Fruit fly (Drosophila melanogaster) whole organism, prepupa: Measurements from ENCODE around the gene CG9386.
A peak's percentile ranks its signal among the peaks of the same experiment; 100 is the strongest.

Source experiments
- Blimp-1 ChIP-seq: fragments of 200-800 bp; sonication (Bioruptor generic); optimal IDR thresholded peaks from 3 replicates; lab custom pipeline; 2017; ENCODE audit warnings: missing biosample characterization, missing genetic modification characterization, mild to moderate bottlenecking, moderate library complexity, missing genetic modification reagents
- CG10669 ChIP-seq: fragments of 200-800 bp; sonication (Bioruptor generic); optimal IDR thresholded peaks from 3 replicates; lab custom pipeline; 2018; ENCODE audit warnings: missing biosample characterization, mild to moderate bottlenecking, missing genetic modification characterization, moderate library complexity
- CG11902 ChIP-seq: fragments of 200-800 bp; sonication (Bioruptor generic); optimal IDR thresholded peaks from 3 replicates; lab custom pipeline; 2016; ENCODE audit warnings: missing biosample characterization, missing genetic modification characterization
- CG15336 ChIP-seq: fragments of 200-800 bp; sonication (Bioruptor generic); IDR thresholded peaks from 2 replicates; pipeline ENCODE4 v1.3.6; 2022; ENCODE audit warnings: missing biosample characterization, missing genetic modification characterization
- CG1621 ChIP-seq: fragments of 200-800 bp; sonication (Bioruptor generic); optimal IDR thresholded peaks from 3 replicates; lab custom pipeline; 2018; ENCODE audit warnings: missing biosample characterization, mild to moderate bottlenecking, missing genetic modification characterization
- CG16779 ChIP-seq: fragments of 200-800 bp; sonication (Bioruptor generic); optimal IDR thresholded peaks from 3 replicates; lab custom pipeline; 2017; ENCODE audit warnings: missing biosample characterization, mild to moderate bottlenecking, missing genetic modification characterization
- CG32006 ChIP-seq: fragments of 200-800 bp; sonication (Bioruptor generic); optimal IDR thresholded peaks from 3 replicates; lab custom pipeline; 2017; ENCODE audit warnings: missing biosample characterization, mild to moderate bottlenecking, missing genetic modification characterization
- CG34406 ChIP-seq: fragments of 200-800 bp; sonication (Bioruptor generic); optimal IDR thresholded peaks from 3 replicates; lab custom pipeline; 2016; ENCODE audit warnings: missing biosample characterization, missing genetic modification characterization
- CG3919 ChIP-seq: fragments of 200-800 bp; sonication (Bioruptor generic); optimal IDR thresholded peaks from 3 replicates; lab custom pipeline; 2016; ENCODE audit warnings: missing biosample characterization, missing genetic modification characterization
- CG4318 ChIP-seq: fragments of 200-800 bp; sonication (Bioruptor generic); optimal IDR thresholded peaks from 3 replicates; lab custom pipeline; 2017; ENCODE audit warnings: missing biosample characterization, mild to moderate bottlenecking, missing genetic modification characterization
- CG6276 ChIP-seq: fragments of 200-800 bp; sonication (Bioruptor generic); optimal IDR thresholded peaks from 2 replicates; lab custom pipeline; 2017; ENCODE audit warnings: missing biosample characterization, mild to moderate bottlenecking, missing genetic modification characterization
- CG6792 ChIP-seq: fragments of 200-800 bp; sonication (Bioruptor generic); optimal IDR thresholded peaks from 3 replicates; lab custom pipeline; 2016; ENCODE audit warnings: missing biosample characterization, missing genetic modification characterization
- CG6854 ChIP-seq: fragments of 200-800 bp; sonication (Bioruptor generic); optimal IDR thresholded peaks from 2 replicates; lab custom pipeline; 2017; ENCODE audit warnings: missing biosample characterization, mild to moderate bottlenecking, missing genetic modification characterization
- CG7368 ChIP-seq: fragments of 200-800 bp; sonication (Bioruptor generic); optimal IDR thresholded peaks from 3 replicates; lab custom pipeline; 2016; ENCODE audit warnings: missing biosample characterization, missing genetic modification characterization
- CG8632 ChIP-seq: fragments of 200-800 bp; sonication (Bioruptor generic); optimal IDR thresholded peaks from 3 replicates; lab custom pipeline; 2016; ENCODE audit warnings: missing biosample characterization, missing genetic modification characterization
- CG9139 ChIP-seq: fragments of 200-800 bp; sonication (Bioruptor generic); optimal IDR thresholded peaks from 3 replicates; lab custom pipeline; 2017; ENCODE audit warnings: missing biosample characterization, mild to moderate bottlenecking, missing genetic modification characterization
- Eip75B ChIP-seq: fragments of 200-800 bp; sonication (Bioruptor generic); optimal IDR thresholded peaks from 3 replicates; lab custom pipeline; 2016; ENCODE audit warnings: missing biosample characterization, missing genetic modification characterization
- Eip78C ChIP-seq: fragments of 200-800 bp; sonication (Bioruptor generic); peaks from one replicate; lab custom pipeline; 2016; ENCODE audit warnings: missing biosample characterization, missing genetic modification characterization
- Eip93F ChIP-seq: fragments of 200-800 bp; sonication (Bioruptor generic); optimal IDR thresholded peaks from 2 replicates; lab custom pipeline; 2016; ENCODE audit warnings: missing biosample characterization, mild to moderate bottlenecking, missing genetic modification characterization
- Ets21C ChIP-seq: fragments of 200-800 bp; sonication (Bioruptor generic); optimal IDR thresholded peaks from 3 replicates; lab custom pipeline; 2016; ENCODE audit warnings: missing biosample characterization, missing genetic modification characterization
- Gug ChIP-seq: fragments of 200-800 bp; sonication (Bioruptor generic); IDR thresholded peaks from 2 replicates; pipeline ENCODE4 v1.3.6; 2022; ENCODE audit warnings: missing biosample characterization, missing genetic modification characterization
- Hr38 ChIP-seq: sonication (Bioruptor generic); optimal IDR thresholded peaks from 2 replicates; lab custom pipeline; 2016; ENCODE audit warnings: missing biosample characterization, missing genetic modification characterization
- Hr4 ChIP-seq: fragments of 200-800 bp; sonication (Bioruptor generic); optimal IDR thresholded peaks from 3 replicates; lab custom pipeline; 2016; ENCODE audit warnings: missing biosample characterization, missing genetic modification characterization
- Lpt ChIP-seq: fragments of 200-800 bp; sonication (Bioruptor generic); optimal IDR thresholded peaks from 3 replicates; lab custom pipeline; 2016; ENCODE audit warnings: missing biosample characterization, missing genetic modification characterization
- Met ChIP-seq: fragments of 200-800 bp; sonication (Bioruptor generic); optimal IDR thresholded peaks from 3 replicates; lab custom pipeline; 2016; ENCODE audit warnings: missing biosample characterization, missing genetic modification characterization
- OdsH ChIP-seq: fragments of 200-800 bp; sonication (Bioruptor generic); optimal IDR thresholded peaks from 3 replicates; lab custom pipeline; 2016; ENCODE audit warnings: missing biosample characterization, missing genetic modification characterization
- Smox ChIP-seq: fragments of 200-800 bp; sonication (Bioruptor generic); optimal IDR thresholded peaks from 3 replicates; lab custom pipeline; 2016; ENCODE audit warnings: missing biosample characterization, missing genetic modification characterization
- Sox102F ChIP-seq: fragments of 200-800 bp; sonication (Bioruptor generic); optimal IDR thresholded peaks from 2 replicates; lab custom pipeline; 2016; ENCODE audit warnings: missing biosample characterization, mild to moderate bottlenecking, missing genetic modification characterization
- Sox14 ChIP-seq: fragments of 200-800 bp; sonication (Bioruptor generic); optimal IDR thresholded peaks from 3 replicates; lab custom pipeline; 2016; ENCODE audit warnings: missing biosample characterization, missing genetic modification characterization
- Sox15 ChIP-seq: fragments of 200-800 bp; sonication (Bioruptor generic); optimal IDR thresholded peaks from 3 replicates; lab custom pipeline; 2016; ENCODE audit warnings: missing biosample characterization, missing genetic modification characterization
- achi ChIP-seq: fragments of 200-800 bp; sonication (Bioruptor generic); optimal IDR thresholded peaks from 3 replicates; lab custom pipeline; 2016; ENCODE audit warnings: missing biosample characterization, missing genetic modification characterization
- acj6 ChIP-seq: fragments of 200-800 bp; sonication (Bioruptor generic); optimal IDR thresholded peaks from 3 replicates; lab custom pipeline; 2016; ENCODE audit warnings: missing biosample characterization, missing genetic modification characterization
- dac ChIP-seq: fragments of 200-800 bp; sonication (Bioruptor generic); optimal IDR thresholded peaks from 2 replicates; lab custom pipeline; 2017; ENCODE audit warnings: missing biosample characterization, mild to moderate bottlenecking, missing genetic modification characterization
- dsx ChIP-seq: fragments of 200-800 bp; optimal IDR thresholded peaks from 3 replicates; lab custom pipeline; 2019; ENCODE audit warnings: missing biosample characterization, mild to moderate bottlenecking, missing genetic modification characterization, moderate library complexity; ENCODE audit not compliant: poor library complexity, severe bottlenecking
- eg ChIP-seq: fragments of 200-800 bp; sonication (Bioruptor generic); IDR thresholded peaks from 3 replicates; pipeline ENCODE4 v1.3.6; 2022; ENCODE audit warnings: missing biosample characterization, missing genetic modification characterization
- esn ChIP-seq: fragments of 200-800 bp; sonication (Bioruptor generic); optimal IDR thresholded peaks from 2 replicates; lab custom pipeline; 2016; ENCODE audit warnings: missing biosample characterization, mild to moderate bottlenecking, missing genetic modification characterization, moderate library complexity
- fd59A ChIP-seq: fragments of 200-800 bp; sonication (Bioruptor generic); optimal IDR thresholded peaks from 2 replicates; lab custom pipeline; 2017; ENCODE audit warnings: missing biosample characterization, mild to moderate bottlenecking, missing genetic modification characterization, missing genetic modification reagents
- fkh ChIP-seq: fragments of 200-800 bp; sonication (Bioruptor generic); optimal IDR thresholded peaks from 3 replicates; lab custom pipeline; 2017; ENCODE audit warnings: missing biosample characterization, mild to moderate bottlenecking, missing genetic modification characterization, moderate library complexity
- lz ChIP-seq: fragments of 200-800 bp; sonication (Bioruptor generic); optimal IDR thresholded peaks from 3 replicates; lab custom pipeline; 2016; ENCODE audit warnings: missing biosample characterization, missing genetic modification characterization
- net ChIP-seq: fragments of 200-800 bp; sonication (Bioruptor generic); optimal IDR thresholded peaks from 3 replicates; lab custom pipeline; 2016; ENCODE audit warnings: missing biosample characterization, missing genetic modification characterization
- pdm3 ChIP-seq: fragments of 200-800 bp; sonication (Bioruptor generic); optimal IDR thresholded peaks from 3 replicates; lab custom pipeline; 2016; ENCODE audit warnings: missing biosample characterization, missing genetic modification characterization
- salr ChIP-seq, 2 experiments: fragments of 200-800 bp; sonication (Bioruptor generic); optimal IDR thresholded peaks; 3 replicates each; lab custom pipeline; 2016 to 2018; ENCODE audit warnings: missing biosample characterization in 2 of 2, missing genetic modification characterization in 2 of 2, mild to moderate bottlenecking in 1 of 2
- spab ChIP-seq: fragments of 200-800 bp; sonication (Bioruptor generic); optimal IDR thresholded peaks from 2 replicates; lab custom pipeline; 2017; ENCODE audit warnings: missing biosample characterization, mild to moderate bottlenecking, missing genetic modification characterization, missing genetic modification reagents
- ss ChIP-seq, 2 experiments: fragments of 200-800 bp; sonication (Bioruptor generic); optimal IDR thresholded peaks; 2 replicates in 1 of 2; 3 replicates in 1 of 2; lab custom pipeline; 2017 to 2018; ENCODE audit warnings: mild to moderate bottlenecking in 2 of 2, missing biosample characterization in 2 of 2, missing genetic modification characterization in 2 of 2, moderate library complexity in 1 of 2
- svp ChIP-seq: fragments of 200-800 bp; sonication (Bioruptor generic); peaks from one replicate; lab custom pipeline; 2016; ENCODE audit warnings: missing biosample characterization, missing genetic modification characterization

The CG9386 gene

DNA sequence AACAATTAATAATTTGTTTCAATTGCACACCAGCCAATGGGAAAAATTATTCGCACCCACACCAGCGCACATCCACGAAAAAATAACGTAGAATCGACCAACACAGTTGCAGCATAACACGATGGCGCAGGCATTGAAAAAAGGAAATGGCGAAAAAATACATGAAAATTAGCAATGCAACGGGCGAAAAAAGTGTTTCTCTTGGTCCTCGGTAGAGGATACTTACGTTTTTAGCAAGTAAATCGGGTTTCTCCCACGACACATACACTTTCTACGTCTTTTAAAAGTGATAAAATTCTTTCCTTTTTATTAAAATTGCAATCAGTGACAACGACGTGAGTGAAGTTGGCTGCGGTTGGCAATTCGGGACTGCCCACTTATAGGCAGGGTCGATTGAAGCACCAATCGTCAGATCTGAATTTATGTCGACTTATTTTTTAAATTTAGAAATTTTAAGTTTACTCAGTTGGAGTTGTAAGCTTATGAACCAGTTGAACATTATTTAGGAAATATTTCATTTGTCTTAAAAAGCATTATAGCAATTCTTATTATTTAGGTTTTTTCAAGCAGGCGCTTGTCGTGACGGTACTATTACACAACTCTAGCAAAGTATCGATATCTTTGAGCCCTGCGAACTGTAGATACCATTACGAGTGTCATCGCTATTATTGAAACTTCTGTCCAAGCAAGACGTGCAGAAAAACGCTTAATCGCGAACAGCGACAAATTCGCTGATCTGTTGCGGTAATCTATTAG, 22.4 kb upstream of the CG9386 start, which contains the start of the genes Kap-alpha3 and Son (continued):
- TF ChIP-seq achi (GFP tag; lab: Kevin White, UChicago) (peak; percentile 84), Eip78C (GFP tag; lab: Kevin White, UChicago) (peak; percentile 94), CG6854 (GFP tag; lab: Kevin White, UChicago) (peak; percentile 92), Gug (GFP tag; lab: Robert Waterston, UW) (peak; percentile 57), CG15336 (GFP tag; lab: Robert Waterston, UW) (0 out of 2 replicates have a peak, but pooled peaks have one; percentile 21), fd59A (GFP tag; lab: Kevin White, UChicago) (peak; percentile 69), CG7368 (GFP tag; lab: Kevin White, UChicago) (peak; percentile 81), svp (GFP tag; lab: Kevin White, UChicago) (no peak), Sox15 (GFP tag; lab: Kevin White, UChicago) (peak; percentile 76), Hr4 (peak; percentile 78), dsx (peak; percentile 65), CG6792 (GFP tag; lab: Kevin White, UChicago) (peak; percentile 79), CG11902 (GFP tag; lab: Kevin White, UChicago) (peak; percentile 74), Ets21C (peak; percentile 84), Hr38 (peak; percentile 9)

dm6 chr3R:9573812-9574587, 18.8 kb upstream of the CG9386 start, which contains the start of gene CG9399:
Gene CG9399, minus strand, starts transcription at chr3R:9574211.
- peak; percentile 98 for TF ChIP-seq pdm3 (GFP tag; lab: Kevin White, UChicago)
- peak; percentile 97 for TF ChIP-seq CG34406 (GFP tag; lab: Kevin White, UChicago)
- peak; percentile 93 for TF ChIP-seq CG11902 (GFP tag; lab: Kevin White, UChicago)
- peak; percentile 93 for TF ChIP-seq Ets21C
- peak; percentile 99 for TF ChIP-seq eg (GFP tag; lab: Robert Waterston, UW)
- TF ChIP-seq CG32006 (GFP tag; lab: Kevin White, UChicago), result peak; percentile 98
- peak; percentile 98 for TF ChIP-seq lz (GFP tag; lab: Kevin White, UChicago)
- TF ChIP-seq Eip75B (GFP tag; lab: Kevin White, UChicago), result peak; percentile 96
- peak; percentile 97 for TF ChIP-seq CG6792 (GFP tag; lab: Kevin White, UChicago)
- peak; percentile 98 for TF ChIP-seq Eip93F (GFP tag; lab: Kevin White, UChicago)
- peak; percentile 96 for TF ChIP-seq Met
- TF ChIP-seq Blimp-1, result peak; percentile 81
- TF ChIP-seq esn, result peak; percentile 98
- peak; percentile 95 to 98 for TF ChIP-seq salr (GFP tag; optimal IDR thresholded peaks at IDR 0.05; lab: Kevin White, UChicago)
- peak; percentile 91 for TF ChIP-seq CG9139
- peak; percentile 93 for TF ChIP-seq CG1621 (tag; lab: Kevin White, UChicago)
- TF ChIP-seq ss (GFP tag; optimal IDR thresholded peaks at IDR 0.05; lab: Kevin White, UChicago), result peak; percentile 96 to 97
- peak; percentile 97 for TF ChIP-seq CG4318 (GFP tag; lab: Kevin White, UChicago)
- TF ChIP-seq CG10669 (GFP tag; lab: Kevin White, UChicago), result peak; percentile 95
- peak; percentile 99 for TF ChIP-seq OdsH
- TF ChIP-seq fkh, result peak; percentile 58
- TF ChIP-seq CG6276 (GFP tag; lab: Kevin White, UChicago), result peak; percentile 96
- TF ChIP-seq dac (GFP tag; lab: Kevin White, UChicago), result peak; percentile 98
- TF ChIP-seq net (GFP tag; lab: Kevin White, UChicago), result peak; percentile 97
- peak; percentile 94 for TF ChIP-seq CG7368 (GFP tag; lab: Kevin White, UChicago)
- TF ChIP-seq Smox, result peak; percentile 98
- TF ChIP-seq spab (GFP tag; lab: Kevin White, UChicago), result peak; percentile 91
- peak; percentile 98 for TF ChIP-seq Hr4
- peak; percentile 97 for TF ChIP-seq CG8632
- peak; percentile 97 for TF ChIP-seq achi (GFP tag; lab: Kevin White, UChicago)
- peak; percentile 95 for TF ChIP-seq dsx
- peak; percentile 98 for TF ChIP-seq CG3919
- TF ChIP-seq Sox14 (GFP tag; lab: Kevin White, UChicago), result peak; percentile 96
- peak; percentile 88 for TF ChIP-seq CG16779 (tag; lab: Kevin White, UChicago)
- peak; percentile 96 for TF ChIP-seq Lpt
- peak; percentile 97 for TF ChIP-seq CG15336 (GFP tag; lab: Robert Waterston, UW)
- peak; percentile 97 for TF ChIP-seq Sox102F (GFP tag; lab: Kevin White, UChicago)
- peak; percentile 92 for TF ChIP-seq fd59A (GFP tag; lab: Kevin White, UChicago)
- TF ChIP-seq acj6 (GFP tag; lab: Kevin White, UChicago), result peak; percentile 98
